Worm (Caenorhabditis elegans): ENCODE results near the gene D2045.9.

The D2045.9 gene

DNA sequence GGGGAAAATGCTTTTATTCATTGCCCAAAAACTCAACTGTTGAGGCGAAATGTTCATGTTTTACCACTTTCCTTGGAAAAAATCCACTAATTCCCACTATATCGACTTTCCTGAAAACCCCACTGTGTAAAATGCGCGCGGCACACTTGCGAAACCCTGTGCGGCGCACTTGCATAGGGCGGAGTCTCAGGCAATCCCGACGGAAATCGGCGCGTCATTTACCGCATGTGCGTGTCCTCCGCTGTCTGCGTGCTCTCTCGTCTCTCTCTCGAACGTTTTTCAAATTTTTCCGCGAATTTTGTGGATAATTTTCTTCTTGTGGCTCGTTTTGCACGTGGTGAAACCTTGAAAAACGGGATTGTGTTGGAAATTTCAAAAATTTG, 13.9 kb upstream of the D2045.9 start, which contains the start of gene atx-2 (continued):
- peak; percentile 61 to 84 for TF ChIP-seq let-607 (tag; optimal IDR thresholded peaks at IDR 0.05)
- TF ChIP-seq egrh-3 (GFP tag; IDR thresholded peaks at IDR 0.05) = peak; percentile 79
- TF ChIP-seq F33H1.4 (GFP tag; IDR thresholded peaks at IDR 0.05) = peak; percentile 71
- peak in 2 of 3 experiments; percentile 70 to 80 for TF ChIP-seq lin-35 (GFP tag; optimal IDR thresholded peaks at IDR 0.05)
- peak; percentile 96 for TF ChIP-seq ceh-27 (GFP tag; optimal IDR thresholded peaks at IDR 0.05)
- peak; percentile 85 for TF ChIP-seq ceh-91 (GFP tag; IDR thresholded peaks at IDR 0.05)
- TF ChIP-seq F22D6.2 (tag; optimal IDR thresholded peaks at IDR 0.05) = peak; percentile 78
- peak; percentile 47 for TF ChIP-seq akir-1 (GFP tag; optimal IDR thresholded peaks at IDR 0.05)
- TF ChIP-seq atf-7 (tag; optimal IDR thresholded peaks at IDR 0.05) = peak; percentile 83
- peak; percentile 72 for TF ChIP-seq tbp1 (GFP tag; optimal IDR thresholded peaks at IDR 0.05)
- peak; percentile 67 for TF ChIP-seq nhr-80 (tag; optimal IDR thresholded peaks at IDR 0.05)
- TF ChIP-seq ama-1 (optimal IDR thresholded peaks at IDR 0.05) = no peak
- TF ChIP-seq ama-1 (GFP tag; optimal IDR thresholded peaks at IDR 0.05) = peak in 1 of 2 experiments; percentile 27
- TF ChIP-seq snpc-3.4 (tag; optimal IDR thresholded peaks at IDR 0.05) = peak; percentile 76
- TF ChIP-seq ccch-3 (GFP tag; optimal IDR thresholded peaks at IDR 0.05) = no peak
- TF ChIP-seq ets-4 (GFP tag; optimal IDR thresholded peaks at IDR 0.05) = peak; percentile 88
- peak; percentile 1 for TF ChIP-seq T07F8.4 (tag; optimal IDR thresholded peaks at IDR 0.05)
- TF ChIP-seq F57A8.1 (GFP tag; optimal IDR thresholded peaks at IDR 0.05) = no peak
- peak; percentile 90 for TF ChIP-seq Y95B8A.8 (GFP tag; IDR thresholded peaks at IDR 0.05)
- peak; percentile 58 for TF ChIP-seq snpc-1.3 (tag; optimal IDR thresholded peaks at IDR 0.05; ENCODE audit: insufficient read depth)
- TF ChIP-seq hlh-12 (tag; optimal IDR thresholded peaks at IDR 0.05) = peak; percentile 15
- TF ChIP-seq pha-4 (tag; optimal IDR thresholded peaks at IDR 0.05) = no peak
- TF ChIP-seq rpc-1 (optimal IDR thresholded peaks at IDR 0.05) = peak; percentile 57
- no peak for TF ChIP-seq rpc-1 (tag; optimal IDR thresholded peaks at IDR 0.05)
- peak; percentile 92 for TF ChIP-seq madf-3 (GFP tag; IDR thresholded peaks at IDR 0.05)
- TF ChIP-seq madf-6 (GFP tag; IDR thresholded peaks at IDR 0.05) = peak; percentile 89
- peak; percentile 87 for TF ChIP-seq D2030.7 (GFP tag; IDR thresholded peaks at IDR 0.05)
- TF ChIP-seq Y53F4B.3 (GFP tag; IDR thresholded peaks at IDR 0.05) = no peak
- TF ChIP-seq ztf-28 (GFP tag; IDR thresholded peaks at IDR 0.05) = peak; percentile 95
- 0 out of 2 replicates have a peak, but pooled peaks have one; percentile 70 for TF ChIP-seq sea-2 (GFP tag; IDR thresholded peaks at IDR 0.05)
- TF ChIP-seq F39B2.1 (GFP tag; IDR thresholded peaks at IDR 0.05) = 0 out of 2 replicates have a peak, but pooled peaks have one; percentile 48
- no peak for TF ChIP-seq hlh-26 (GFP tag; conservative IDR thresholded peaks at IDR 0.05)
- no peak for TF ChIP-seq dpff-1 (tag; optimal IDR thresholded peaks at IDR 0.05)
- TF ChIP-seq die-1 (tag; optimal IDR thresholded peaks at IDR 0.05) = peak; percentile 90
- peak; percentile 86 for TF ChIP-seq F49E8.2 (tag; optimal IDR thresholded peaks at IDR 0.05; ENCODE audit: insufficient read depth)
- peak; percentile 86 for TF ChIP-seq B0336.3 (GFP tag; IDR thresholded peaks at IDR 0.05)
- TF ChIP-seq nhr-90 (tag; optimal IDR thresholded peaks at IDR 0.05) = peak; percentile 85
- TF ChIP-seq hmg-1.2 (GFP tag; IDR thresholded peaks at IDR 0.05) = peak; percentile 83
- TF ChIP-seq nfyb-1 (GFP tag; IDR thresholded peaks at IDR 0.05) = peak; percentile 93
- TF ChIP-seq F57C9.4 (tag; optimal IDR thresholded peaks at IDR 0.05) = no peak
- TF ChIP-seq ztf-26 (tag; optimal IDR thresholded peaks at IDR 0.05) = peak; percentile 61
- TF ChIP-seq dox-1 (GFP tag; IDR thresholded peaks at IDR 0.05) = peak; percentile 97
- peak; percentile 64 for TF ChIP-seq T26A5.8 (tag; optimal IDR thresholded peaks at IDR 0.05)
- no peak for TF ChIP-seq fkh-3 (tag; optimal IDR thresholded peaks at IDR 0.05)
- peak; percentile 55 for TF ChIP-seq xnd-1 (tag; optimal IDR thresholded peaks at IDR 0.05)
- peak; percentile 76 to 94 for TF ChIP-seq rec-8 (tag; optimal IDR thresholded peaks at IDR 0.05)
- peak; percentile 78; the same call in 1 of the 2 replicates for TF ChIP-seq aptf-3 (GFP tag; IDR thresholded peaks at IDR 0.05)
- peak; percentile 92 for TF ChIP-seq chd-7 (tag; optimal IDR thresholded peaks at IDR 0.05)
- TF ChIP-seq athp-1 (tag; optimal IDR thresholded peaks at IDR 0.05) = peak; percentile 96
